Fruit fly (Drosophila melanogaster) whole organism, embryonic: Measurements from ENCODE around the gene Vinc.

Experiments
- Aef1 ChIP-seq: fragments of 200-800 bp; sonication (Bioruptor generic); IDR thresholded peaks from 3 replicates; pipeline ENCODE4 v1.3.6; 2022; ENCODE audit warnings: missing biosample characterization, missing genetic modification characterization
- Antp ChIP-seq: fragments of 200-800 bp; sonication (Bioruptor generic); optimal IDR thresholded peaks from 3 replicates; lab custom pipeline; 2016; ENCODE audit warnings: missing biosample characterization, missing genetic modification characterization
- C15 ChIP-seq: fragments of 200-800 bp; sonication (Bioruptor generic); IDR thresholded peaks from 3 replicates; pipeline ENCODE4 v1.3.6; 2022; ENCODE audit warnings: missing biosample characterization, missing genetic modification characterization
- CG11093 ChIP-seq: fragments of 200-800 bp; sonication (Bioruptor generic); IDR thresholded peaks from 3 replicates; pipeline ENCODE4 v1.3.6; 2022; ENCODE audit warnings: missing biosample characterization, missing genetic modification characterization
- CG11247 ChIP-seq: fragments of 200-800 bp; sonication (Bioruptor generic); IDR thresholded peaks from 2 replicates; pipeline ENCODE4 v1.3.6; 2022; ENCODE audit warnings: missing biosample characterization, missing genetic modification characterization
- CG13624 ChIP-seq: fragments of 200-800 bp; sonication (Bioruptor generic); optimal IDR thresholded peaks from 2 replicates; lab custom pipeline; 2016; ENCODE audit warnings: missing biosample characterization, missing genetic modification characterization
- CG13894 ChIP-seq: fragments of 200-800 bp; sonication (Bioruptor generic); optimal IDR thresholded peaks from 3 replicates; lab custom pipeline; 2018; ENCODE audit warnings: missing biosample characterization, mild to moderate bottlenecking, missing genetic modification characterization, moderate library complexity
- CG1832 ChIP-seq: fragments of 200-800 bp; sonication (Bioruptor generic); optimal IDR thresholded peaks from 2 replicates; lab custom pipeline; 2017; ENCODE audit warnings: missing biosample characterization, mild to moderate bottlenecking, missing genetic modification characterization, inconsistent platforms
- CG2202 ChIP-seq: fragments of 200-800 bp; sonication (Bioruptor generic); optimal IDR thresholded peaks from 2 replicates; lab custom pipeline; 2018; ENCODE audit warnings: missing biosample characterization, mild to moderate bottlenecking, missing genetic modification characterization
- CG31388 ChIP-seq: fragments of 200-800 bp; sonication (Bioruptor generic); optimal IDR thresholded peaks from 2 replicates; lab custom pipeline; 2016; ENCODE audit warnings: missing biosample characterization, missing genetic modification characterization
- CG3838 ChIP-seq: fragments of 200-800 bp; sonication (Bioruptor generic); optimal IDR thresholded peaks from 3 replicates; lab custom pipeline; 2016; ENCODE audit warnings: missing biosample characterization, missing genetic modification characterization
- CG4617 ChIP-seq: fragments of 200-800 bp; sonication (Bioruptor generic); optimal IDR thresholded peaks from 3 replicates; lab custom pipeline; 2016; ENCODE audit warnings: missing biosample characterization, missing genetic modification characterization, borderline replicate concordance
- CG4707 ChIP-seq: fragments of 200-800 bp; sonication (Bioruptor generic); optimal IDR thresholded peaks from 2 replicates; lab custom pipeline; 2018; ENCODE audit warnings: missing biosample characterization, mild to moderate bottlenecking, missing genetic modification characterization, moderate library complexity
- CG5953 ChIP-seq: fragments of 200-800 bp; sonication (Bioruptor generic); IDR thresholded peaks from 2 replicates; pipeline ENCODE4 v1.3.6; 2022; ENCODE audit warnings: missing biosample characterization, missing genetic modification characterization
- CG8281 ChIP-seq: fragments of 200-800 bp; sonication (Bioruptor generic); optimal IDR thresholded peaks from 2 replicates; lab custom pipeline; 2018; ENCODE audit warnings: missing biosample characterization, mild to moderate bottlenecking, missing genetic modification characterization, moderate library complexity
- CG9876 ChIP-seq: fragments of 200-800 bp; sonication (Bioruptor generic); optimal IDR thresholded peaks from 2 replicates; lab custom pipeline; 2016; ENCODE audit warnings: missing biosample characterization, missing genetic modification characterization
- Dbx ChIP-seq: fragments of 200-800 bp; sonication (Bioruptor generic); IDR thresholded peaks from 3 replicates; pipeline ENCODE4 v1.3.6; 2022; ENCODE audit warnings: missing biosample characterization, missing genetic modification characterization
- Fer1 ChIP-seq: fragments of 200-800 bp; sonication (Bioruptor generic); optimal IDR thresholded peaks from 2 replicates; lab custom pipeline; 2017; ENCODE audit warnings: missing biosample characterization, mild to moderate bottlenecking, missing genetic modification characterization
- Fer3 ChIP-seq: fragments of 200-800 bp; sonication (Bioruptor generic); optimal IDR thresholded peaks from 2 replicates; lab custom pipeline; 2018; ENCODE audit warnings: missing biosample characterization, mild to moderate bottlenecking, missing genetic modification characterization, moderate library complexity
- Kr ChIP-seq: fragments of 200-800 bp; sonication (Bioruptor generic); optimal IDR thresholded peaks from 2 replicates; lab custom pipeline; 2017; ENCODE audit warnings: missing biosample characterization, mild to moderate bottlenecking, missing genetic modification characterization
- Lhr ChIP-seq: fragments of 200-800 bp; sonication (Bioruptor generic); optimal IDR thresholded peaks from 3 replicates; lab custom pipeline; 2017; ENCODE audit warnings: mild to moderate bottlenecking, missing biosample characterization, missing genetic modification reagents, missing genetic modification characterization
- MTF-1 ChIP-seq: fragments of 200-800 bp; sonication (Bioruptor generic); optimal IDR thresholded peaks from 2 replicates; lab custom pipeline; 2018; ENCODE audit warnings: missing biosample characterization, mild to moderate bottlenecking, missing genetic modification characterization, borderline replicate concordance
- Mad ChIP-seq: fragments of 200-800 bp; sonication (Bioruptor generic); optimal IDR thresholded peaks from 2 replicates; lab custom pipeline; 2016; ENCODE audit warnings: missing biosample characterization, missing genetic modification characterization
- Max ChIP-seq: fragments of 200-800 bp; sonication (Bioruptor generic); optimal IDR thresholded peaks from 2 replicates; lab custom pipeline; 2016; ENCODE audit warnings: missing biosample characterization, mild to moderate bottlenecking, missing genetic modification characterization
- Med ChIP-seq: fragments of 200-800 bp; sonication (Bioruptor generic); peaks from one replicate; lab custom pipeline; 2016; ENCODE audit warnings: missing biosample characterization, missing genetic modification characterization, mild to moderate bottlenecking, inconsistent platforms, moderate library complexity
- NC2α ChIP-seq: fragments of 200-800 bp; sonication (Bioruptor generic); optimal IDR thresholded peaks from 2 replicates; lab custom pipeline; 2016; ENCODE audit warnings: missing biosample characterization, missing genetic modification characterization
- Nf-YB ChIP-seq: fragments of 200-800 bp; sonication (Bioruptor generic); optimal IDR thresholded peaks from 3 replicates; lab custom pipeline; 2019; ENCODE audit warnings: missing biosample characterization, mild to moderate bottlenecking, missing genetic modification characterization, moderate library complexity
- Nf-YC ChIP-seq: fragments of 200-800 bp; optimal IDR thresholded peaks from 3 replicates; lab custom pipeline; 2019; ENCODE audit warnings: missing biosample characterization, mild to moderate bottlenecking, missing genetic modification characterization, moderate library complexity
- Side ChIP-seq: fragments of 200-800 bp; sonication (Bioruptor generic); optimal IDR thresholded peaks from 2 replicates; lab custom pipeline; 2016; ENCODE audit warnings: missing biosample characterization, missing genetic modification characterization
- ab ChIP-seq: fragments of 200-800 bp; sonication (Bioruptor generic); optimal IDR thresholded peaks from 2 replicates; lab custom pipeline; 2016; ENCODE audit warnings: missing biosample characterization, missing genetic modification characterization
- bowl ChIP-seq: fragments of 200-800 bp; sonication (Bioruptor generic); IDR thresholded peaks from 2 replicates; pipeline ENCODE4 v1.3.6; 2022; ENCODE audit warnings: missing biosample characterization, missing genetic modification characterization
- exex ChIP-seq: fragments of 200-800 bp; sonication (Bioruptor generic); optimal IDR thresholded peaks from 4 replicates; lab custom pipeline; 2018; ENCODE audit warnings: missing biosample characterization, mild to moderate bottlenecking, missing genetic modification characterization, moderate library complexity
- gcm2 ChIP-seq: fragments of 200-800 bp; sonication (Bioruptor generic); optimal IDR thresholded peaks from 2 replicates; lab custom pipeline; 2016; ENCODE audit warnings: missing biosample characterization, missing genetic modification characterization
- gem ChIP-seq: fragments of 200-800 bp; sonication (Bioruptor generic); optimal IDR thresholded peaks from 2 replicates; lab custom pipeline; 2019; ENCODE audit warnings: missing biosample characterization, mild to moderate bottlenecking, missing genetic modification characterization, moderate library complexity
- ham ChIP-seq: fragments of 200-800 bp; sonication (Bioruptor generic); IDR thresholded peaks from 2 replicates; pipeline ENCODE4 v1.3.6; 2022; ENCODE audit warnings: missing biosample characterization, missing genetic modification characterization
- her ChIP-seq: fragments of 200-800 bp; sonication (Bioruptor generic); optimal IDR thresholded peaks from 2 replicates; lab custom pipeline; 2016; ENCODE audit warnings: missing biosample characterization, missing genetic modification characterization
- hth ChIP-seq: fragments of >200 bp; optimal IDR thresholded peaks from 2 replicates; lab custom pipeline; 2017; ENCODE audit warnings: inconsistent platforms
- jigr1 ChIP-seq: fragments of 200-800 bp; sonication (Bioruptor generic); IDR thresholded peaks from 3 replicates; pipeline ENCODE4 v1.3.6; 2022; ENCODE audit warnings: missing biosample characterization, missing genetic modification characterization
- kah ChIP-seq: fragments of 200-800 bp; sonication (Bioruptor generic); optimal IDR thresholded peaks from 2 replicates; lab custom pipeline; 2018; ENCODE audit warnings: missing biosample characterization, mild to moderate bottlenecking, missing genetic modification characterization
- klu ChIP-seq: fragments of 200-800 bp; sonication (Bioruptor generic); IDR thresholded peaks from 2 replicates; pipeline ENCODE4 v1.3.6; 2022; ENCODE audit warnings: missing biosample characterization, missing genetic modification characterization
- lab ChIP-seq: fragments of 200-800 bp; sonication (Bioruptor generic); optimal IDR thresholded peaks from 3 replicates; lab custom pipeline; 2017; ENCODE audit warnings: missing biosample characterization, missing genetic modification characterization, mild to moderate bottlenecking, moderate library complexity, missing genetic modification reagents
- lola ChIP-seq, 3 experiments: fragments of >200 bp in 2 of 3; fragments of 200-800 bp in 1 of 3; sonication (Bioruptor generic) in 1 of 3; optimal IDR thresholded peaks; 2 replicates each; lab custom pipeline; 2017 to 2019; ENCODE audit warnings: missing biosample characterization in 3 of 3, missing genetic modification characterization in 3 of 3, mild to moderate bottlenecking in 1 of 3, moderate library complexity in 1 of 3
- nerfin-1 ChIP-seq: fragments of 200-800 bp; sonication (Bioruptor generic); optimal IDR thresholded peaks from 3 replicates; lab custom pipeline; 2019; ENCODE audit warnings: missing biosample characterization, mild to moderate bottlenecking, missing genetic modification characterization, moderate library complexity
- pan ChIP-seq, 4 experiments: fragments of >200 bp in 3 of 4; fragments of 200-800 bp in 1 of 4; sonication (Bioruptor generic) in 1 of 4; optimal IDR thresholded peaks in 3 of 4; IDR thresholded peaks in 1 of 4; 2 replicates each; pipeline versions ENCODE4 v1.3.6 to Lab custom; 2017 to 2022; ENCODE audit warnings: missing biosample characterization in 2 of 4, missing genetic modification characterization in 2 of 4, mixed read lengths in 1 of 4
- pnt ChIP-seq: fragments of 200-800 bp; sonication (Bioruptor generic); optimal IDR thresholded peaks from 3 replicates; lab custom pipeline; 2016; ENCODE audit warnings: missing biosample characterization, missing genetic modification characterization
- ranshi ChIP-seq: fragments of 200-800 bp; sonication (Bioruptor generic); IDR thresholded peaks from 2 replicates; pipeline ENCODE4 v1.3.6; 2022; ENCODE audit warnings: missing biosample characterization, missing genetic modification characterization
- stwl ChIP-seq: fragments of 200-800 bp; sonication (Bioruptor generic); optimal IDR thresholded peaks from 3 replicates; lab custom pipeline; 2018; ENCODE audit warnings: missing biosample characterization, mild to moderate bottlenecking, missing genetic modification characterization, moderate library complexity
- ttk ChIP-seq: fragments of 200-800 bp; sonication (Bioruptor generic); IDR thresholded peaks from 2 replicates; pipeline ENCODE4 v2.1.2; 2022; ENCODE audit warnings: missing biosample characterization, missing genetic modification characterization
- tx ChIP-seq: fragments of 200-800 bp; sonication (Bioruptor generic); optimal IDR thresholded peaks from 2 replicates; lab custom pipeline; 2016; ENCODE audit warnings: missing biosample characterization, missing genetic modification characterization
- vvl ChIP-seq: fragments of 200-800 bp; sonication (Bioruptor generic); IDR thresholded peaks from 2 replicates; pipeline ENCODE4 v1.3.6; 2022; ENCODE audit warnings: missing biosample characterization, missing genetic modification characterization

Gene Vinc

DNA sequence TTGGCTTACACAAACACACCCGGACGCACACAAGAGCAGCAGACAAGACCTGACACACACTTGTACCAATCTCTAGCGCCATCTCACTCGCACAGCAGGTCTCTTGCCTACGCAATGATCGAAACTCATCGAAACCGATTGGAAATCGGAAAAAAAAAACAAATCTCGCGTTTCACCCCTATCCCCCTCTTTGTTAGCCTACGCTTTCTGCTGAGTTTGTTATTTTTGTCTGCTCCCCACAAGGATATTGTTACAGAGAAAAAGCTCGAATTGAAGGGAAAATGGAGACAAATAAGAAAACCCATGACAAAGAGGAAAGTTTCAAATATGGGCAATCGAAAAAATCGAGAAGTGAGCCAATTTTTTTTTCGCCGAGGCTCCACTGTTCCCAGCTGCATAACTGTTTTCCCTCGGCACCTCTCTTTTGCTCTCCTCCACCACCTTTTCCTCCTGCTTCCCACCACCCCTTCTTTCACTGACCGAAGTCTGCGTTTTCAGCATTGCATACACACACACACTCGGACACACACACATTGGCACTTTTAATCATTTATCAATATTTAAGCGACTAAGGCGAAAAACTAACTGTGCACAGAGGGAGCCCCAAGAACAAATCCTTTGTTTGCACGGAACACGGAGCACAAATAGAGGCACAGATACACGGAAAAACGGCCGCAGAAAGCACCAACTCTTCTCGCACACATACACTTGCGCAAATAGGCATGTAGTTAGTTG lies 47.6 kb upstream of the Vinc start (continued):
- TF ChIP-seq ranshi (GFP tag; lab: Robert Waterston, UW) (no peak), CG5953 (GFP tag; lab: Robert Waterston, UW) (no peak), CG9876 (GFP tag; lab: Kevin White, UChicago) (no peak), Dbx (0 out of 3 replicates have a peak, but pooled peaks have one; percentile 17), Fer1 (no peak), CG11093 (no peak), Fer3 (no peak), MTF-1 (GFP tag; lab: Kevin White, UChicago) (peak; percentile 2), CG4617 (GFP tag; lab: Kevin White, UChicago) (no peak), Lhr (GFP tag; lab: Kevin White, UChicago) (no peak), ab (GFP tag; lab: Kevin White, UChicago) (no peak), Aef1 (GFP tag; lab: Robert Waterston, UW) (0 out of 3 replicates have a peak, but pooled peaks have one; percentile 5), gem (no peak), jigr1 (GFP tag; lab: Robert Waterston, UW) (no peak), tx (no peak), Mad (no peak), CG13894 (tag; lab: Kevin White, UChicago) (peak; percentile 8), pnt (GFP tag; lab: Kevin White, UChicago) (no peak), CG13624 (GFP tag; lab: Kevin White, UChicago) (no peak), CG4707 (GFP tag; lab: Kevin White, UChicago) (peak; percentile 30), stwl (tag; lab: Kevin White, UChicago) (no peak), her (no peak), NC2α (GFP tag; lab: Kevin White, UChicago) (no peak), bowl (GFP tag; lab: Robert Waterston, UW) (no peak), Max (GFP tag; lab: Kevin White, UChicago) (no peak), Nf-YC (no peak), Side (GFP tag; lab: Kevin White, UChicago) (no peak), CG11247 (GFP tag; lab: Robert Waterston, UW) (no peak), pan (optimal IDR thresholded peaks at IDR 0.05; lab: Kevin White, UChicago) (no peak), pan (GFP tag; optimal IDR thresholded peaks at IDR 0.05 in 1 of 2, IDR thresholded peaks at IDR 0.05 in 1 of 2) (no peak), CG2202 (no peak), vvl (no peak), lab (GFP tag; lab: Kevin White, UChicago) (no peak), ham (GFP tag; lab: Robert Waterston, UW) (no peak), Nf-YB (GFP tag; lab: Kevin White, UChicago) (no peak), hth (lab: Kevin White, UChicago) (no peak), exex (tag; lab: Kevin White, UChicago) (no peak), Antp (GFP tag; lab: Kevin White, UChicago) (no peak), gcm2 (GFP tag; lab: Kevin White, UChicago) (no peak), CG31388 (no peak), klu (GFP tag; lab: Robert Waterston, UW) (no peak), nerfin-1 (tag; lab: Kevin White, UChicago) (no peak), Med (peak; percentile 58), Kr (GFP tag; lab: Kevin White, UChicago) (peak; percentile 58), C15 (GFP tag; lab: Robert Waterston, UW) (no peak), CG8281 (tag; lab: Kevin White, UChicago) (no peak), kah (no peak), CG1832 (GFP tag; lab: Kevin White, UChicago) (peak; percentile 50), lola (GFP tag; optimal IDR thresholded peaks at IDR 0.05; lab: Kevin White, UChicago) (peak in 1 of 3 experiments; percentile 9), CG3838 (GFP tag; lab: Kevin White, UChicago) (no peak), ttk (GFP tag; lab: Robert Waterston, UW) (no peak)
